Fruit fly (Drosophila melanogaster): Measurements from ENCODE around the gene Atet.

The Atet gene

DNA sequence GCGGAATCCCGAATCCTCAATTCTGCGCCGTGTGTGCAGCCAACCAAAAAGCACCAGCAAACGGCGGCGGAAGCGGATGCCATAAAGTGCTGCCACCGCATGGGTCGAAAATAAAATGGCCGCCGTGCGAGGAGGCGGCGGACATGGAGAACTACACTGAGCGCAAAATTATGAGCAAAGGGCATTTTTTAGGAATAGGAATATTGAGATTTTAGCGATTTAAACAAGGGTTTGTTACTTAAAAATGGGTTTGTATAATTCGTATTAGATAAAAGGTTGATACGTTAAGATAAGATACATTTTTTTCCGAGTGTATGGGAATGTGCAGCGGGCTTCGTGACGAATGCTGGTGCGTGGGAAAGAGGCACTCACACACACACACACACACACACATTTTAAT, 41.2 kb upstream of the Atet start (continued):
- TF ChIP-seq CG34422 (GFP tag; IDR thresholded peaks at IDR 0.05) (peak; percentile 40; the same call in 1 of the 3 replicates), gcm2 (GFP tag; optimal IDR thresholded peaks at IDR 0.05) (no peak), ken (GFP tag; IDR thresholded peaks at IDR 0.05) (0 out of 3 replicates have a peak, but pooled peaks have one; percentile 17), B-H1 (GFP tag; IDR thresholded peaks at IDR 0.05) (no peak), bcd (GFP tag; optimal IDR thresholded peaks at IDR 0.05) (peak; percentile 40), CG8478 (optimal IDR thresholded peaks at IDR 0.05) (no peak), Bdp1 (GFP tag; optimal IDR thresholded peaks at IDR 0.05) (no peak), lab (GFP tag; optimal IDR thresholded peaks at IDR 0.05) (peak; percentile 59), yki (optimal IDR thresholded peaks at IDR 0.05) (no peak), da (GFP tag; optimal IDR thresholded peaks at IDR 0.05) (no peak), Scr (GFP tag; IDR thresholded peaks at IDR 0.05; ENCODE audit: partially characterized antibody) (no peak), gsb (GFP tag; IDR thresholded peaks at IDR 0.05) (no peak), Ets97D (GFP tag; optimal IDR thresholded peaks at IDR 0.05) (peak; percentile 18), Myb (GFP tag; optimal IDR thresholded peaks at IDR 0.05) (no peak), Oaz (GFP tag; IDR thresholded peaks at IDR 0.05) (no peak), pum (GFP tag; optimal IDR thresholded peaks at IDR 0.05) (no peak), ewg (GFP tag; optimal IDR thresholded peaks at IDR 0.05) (no peak), CG12659 (GFP tag; optimal IDR thresholded peaks at IDR 0.05) (no peak), CG12071 (GFP tag; optimal IDR thresholded peaks at IDR 0.05) (peak; percentile 25), fu2 (GFP tag; optimal IDR thresholded peaks at IDR 0.05) (no peak), CG3726 (GFP tag; IDR thresholded peaks at IDR 0.05) (0 out of 3 replicates have a peak, but pooled peaks have one; percentile 46), cad (GFP tag; optimal IDR thresholded peaks at IDR 0.05) (no peak), tio (GFP tag; optimal IDR thresholded peaks at IDR 0.05) (no peak), CG3281 (GFP tag; optimal IDR thresholded peaks at IDR 0.05) (peak; percentile 17), Dek (tag; optimal IDR thresholded peaks at IDR 0.05) (no peak), CG11398 (GFP tag; optimal IDR thresholded peaks at IDR 0.05) (no peak), phol (tag; optimal IDR thresholded peaks at IDR 0.05) (peak; percentile 60), Med (GFP tag) (peak; percentile 87), z (GFP tag; IDR thresholded peaks at IDR 0.05) (no peak), sqz (GFP tag; optimal IDR thresholded peaks at IDR 0.05) (no peak), CG17186 (GFP tag; optimal IDR thresholded peaks at IDR 0.05) (no peak), Vsx1 (GFP tag; optimal IDR thresholded peaks at IDR 0.05) (no peak), CG10543 (GFP tag; optimal IDR thresholded peaks at IDR 0.05) (no peak), CG9215 (GFP tag; IDR thresholded peaks at IDR 0.05) (no peak; the same call in 1 of the 2 replicates), zfh2 (GFP tag; optimal IDR thresholded peaks at IDR 0.05) (no peak), Asciz (GFP tag; optimal IDR thresholded peaks at IDR 0.05) (peak; percentile 6), Xbp1 (GFP tag; optimal IDR thresholded peaks at IDR 0.05) (peak; percentile 59), Mad (GFP tag; optimal IDR thresholded peaks at IDR 0.05) (no peak), MTF-1 (GFP tag; optimal IDR thresholded peaks at IDR 0.05; ENCODE audit: borderline replicate concordance) (no peak), Sox102F (GFP tag; optimal IDR thresholded peaks at IDR 0.05) (peak; percentile 48), CG6654 (GFP tag; optimal IDR thresholded peaks at IDR 0.05) (no peak), MESR4 (GFP tag; optimal IDR thresholded peaks at IDR 0.05) (no peak), pfk (GFP tag; optimal IDR thresholded peaks at IDR 0.05) (no peak), CG1233 (GFP tag; optimal IDR thresholded peaks at IDR 0.05) (no peak), Nf-YB (GFP tag; optimal IDR thresholded peaks at IDR 0.05) (no peak), zen2 (GFP tag; IDR thresholded peaks at IDR 0.05; ENCODE audit: partially characterized antibody) (no peak), CG18262 (tag; optimal IDR thresholded peaks at IDR 0.05) (no peak), grau (tag; optimal IDR thresholded peaks at IDR 0.05) (peak; percentile 28), CG31365 (tag; optimal IDR thresholded peaks at IDR 0.05) (no peak), CG5180 (GFP tag; optimal IDR thresholded peaks at IDR 0.05) (no peak), CG13775 (GFP tag; optimal IDR thresholded peaks at IDR 0.05) (no peak), CG10147 (GFP tag; optimal IDR thresholded peaks at IDR 0.05) (peak; percentile 3)

Data from whole organism, embryonic.